Worm (Caenorhabditis elegans): ENCODE data around the gene memi-1.

The memi-1 gene

ce11 chrIV:4744167-4744566, 16.1 kb downstream of the memi-1 start, which contains the start of gene hoe-1:
Gene hoe-1, minus strand, starts transcription at chrIV:4744267.
- TF ChIP-seq ahr-1 (tag; optimal IDR thresholded peaks at IDR 0.05) (no peak), fax-1 (tag; optimal IDR thresholded peaks at IDR 0.05) (no peak), npax-4 (tag; optimal IDR thresholded peaks at IDR 0.05) (no peak), K02D7.2 (tag; optimal IDR thresholded peaks at IDR 0.05) (no peak), C38D4.7 (GFP tag; optimal IDR thresholded peaks at IDR 0.05) (no peak), F13H6.1 (tag; optimal IDR thresholded peaks at IDR 0.05) (no peak), ceh-22 (tag; optimal IDR thresholded peaks at IDR 0.05) (no peak), ztf-16 (tag; optimal IDR thresholded peaks at IDR 0.05) (no peak), ceh-18 (tag; optimal IDR thresholded peaks at IDR 0.05) (no peak), ceh-45 (GFP tag; IDR thresholded peaks at IDR 0.05) (no peak), dmd-4 (tag; optimal IDR thresholded peaks at IDR 0.05; ENCODE audit: borderline replicate concordance) (no peak), ref-2 (tag; optimal IDR thresholded peaks at IDR 0.05) (no peak)

ce11 chrIV:4742480-4742879, 17.7 kb downstream of the memi-1 start:
- TF ChIP-seq elt-4 (tag; optimal IDR thresholded peaks at IDR 0.05) (no peak), ceh-48 (tag; optimal IDR thresholded peaks at IDR 0.05) (no peak), pros-1 (tag; optimal IDR thresholded peaks at IDR 0.05) (no peak), syd-9 (tag; optimal IDR thresholded peaks at IDR 0.05) (no peak), nhr-232 (tag; optimal IDR thresholded peaks at IDR 0.05) (no peak), fax-1 (tag; optimal IDR thresholded peaks at IDR 0.05) (no peak), ceh-14 (tag; optimal IDR thresholded peaks at IDR 0.05) (no peak), Y22D7AL.16 (tag; optimal IDR thresholded peaks at IDR 0.05) (no peak), npax-4 (tag; optimal IDR thresholded peaks at IDR 0.05) (no peak), ref-2 (tag; optimal IDR thresholded peaks at IDR 0.05) (no peak), pha-4 (tag; optimal IDR thresholded peaks at IDR 0.05) (no peak), ceh-31 (tag; optimal IDR thresholded peaks at IDR 0.05) (no peak), mec-3 (tag; optimal IDR thresholded peaks at IDR 0.05; ENCODE audit: borderline replicate concordance) (no peak), pqm-1 (tag; optimal IDR thresholded peaks at IDR 0.05) (no peak), ceh-34 (tag; optimal IDR thresholded peaks at IDR 0.05) (no peak)

ce11 chrIV:4737258-4737657, 23.0 kb downstream of the memi-1 start, which contains the start of gene fbxb-78:
Gene fbxb-78, plus strand, starts transcription at chrIV:4737558.
- no peak for TF ChIP-seq pha-2 (tag; optimal IDR thresholded peaks at IDR 0.05)
- no peak for TF ChIP-seq hlh-13 (GFP tag; optimal IDR thresholded peaks at IDR 0.05)
- TF ChIP-seq fkh-6 (tag; optimal IDR thresholded peaks at IDR 0.05), result no peak
- TF ChIP-seq ceh-45 (GFP tag; IDR thresholded peaks at IDR 0.05), result no peak

ce11 chrIV:4727935-4728334, 32.3 kb downstream of the memi-1 start:
- TF ChIP-seq ref-2 (tag; optimal IDR thresholded peaks at IDR 0.05) (peak; percentile 83), nfya-1 (tag; optimal IDR thresholded peaks at IDR 0.05) (peak; percentile 60), ceh-34 (tag; optimal IDR thresholded peaks at IDR 0.05) (peak; percentile 85), tbx-2 (tag; optimal IDR thresholded peaks at IDR 0.05) (peak; percentile 65), unc-86 (tag; optimal IDR thresholded peaks at IDR 0.05) (peak; percentile 46), sox-2 (GFP tag; IDR thresholded peaks at IDR 0.05) (peak; percentile 13; the same call in 1 of the 2 replicates), ceh-14 (tag; optimal IDR thresholded peaks at IDR 0.05) (peak; percentile 87), madf-2 (tag; optimal IDR thresholded peaks at IDR 0.05) (peak; percentile 24), ets-4 (tag; optimal IDR thresholded peaks at IDR 0.05) (peak; percentile 21), F13H6.1 (tag; optimal IDR thresholded peaks at IDR 0.05) (peak; percentile 28), ceh-31 (tag; optimal IDR thresholded peaks at IDR 0.05) (peak; percentile 79), elt-2 (tag; optimal IDR thresholded peaks at IDR 0.05) (peak; percentile 37), unc-3 (GFP tag; conservative IDR thresholded peaks at IDR 0.05) (0 out of 2 replicates have a peak, but pooled peaks have one; percentile 36), unc-3 (tag; optimal IDR thresholded peaks at IDR 0.05) (peak; percentile 13), ceh-18 (tag; optimal IDR thresholded peaks at IDR 0.05) (peak; percentile 64), C08G9.2 (tag; optimal IDR thresholded peaks at IDR 0.05) (peak; percentile 55), ceh-45 (GFP tag; IDR thresholded peaks at IDR 0.05) (0 out of 2 replicates have a peak, but pooled peaks have one; percentile 56), ceh-2 (tag; optimal IDR thresholded peaks at IDR 0.05) (peak; percentile 47), unc-42 (tag; optimal IDR thresholded peaks at IDR 0.05) (peak; percentile 58)

Measured in whole organism, late embryonic.